Fruit fly (Drosophila melanogaster) whole organism, prepupa: Measurements from ENCODE around the gene kek5.
A peak's percentile ranks its signal among the peaks of the same experiment; 100 is the strongest.

Experiments used
- Blimp-1 ChIP-seq: fragments of 200-800 bp; sonication (Bioruptor generic); optimal IDR thresholded peaks from 3 replicates; lab custom pipeline; 2017; ENCODE audit warnings: missing biosample characterization, missing genetic modification characterization, mild to moderate bottlenecking, moderate library complexity, missing genetic modification reagents
- CG10631 ChIP-seq: fragments of 200-800 bp; sonication (Bioruptor generic); optimal IDR thresholded peaks from 2 replicates; lab custom pipeline; 2016; ENCODE audit warnings: missing biosample characterization, missing genetic modification characterization
- CG10669 ChIP-seq: fragments of 200-800 bp; sonication (Bioruptor generic); optimal IDR thresholded peaks from 3 replicates; lab custom pipeline; 2018; ENCODE audit warnings: missing biosample characterization, mild to moderate bottlenecking, missing genetic modification characterization, moderate library complexity
- CG11294 ChIP-seq: fragments of 200-800 bp; sonication (Bioruptor generic); IDR thresholded peaks from 2 replicates; pipeline ENCODE4 v1.3.6; 2022; ENCODE audit warnings: missing biosample characterization, missing genetic modification characterization
- CG11762 ChIP-seq: fragments of 200-800 bp; sonication (Bioruptor generic); optimal IDR thresholded peaks from 3 replicates; lab custom pipeline; 2016; ENCODE audit warnings: missing biosample characterization, missing genetic modification characterization; ENCODE audit not compliant: insufficient read depth
- CG11902 ChIP-seq: fragments of 200-800 bp; sonication (Bioruptor generic); optimal IDR thresholded peaks from 3 replicates; lab custom pipeline; 2016; ENCODE audit warnings: missing biosample characterization, missing genetic modification characterization
- CG1621 ChIP-seq: fragments of 200-800 bp; sonication (Bioruptor generic); optimal IDR thresholded peaks from 3 replicates; lab custom pipeline; 2018; ENCODE audit warnings: missing biosample characterization, mild to moderate bottlenecking, missing genetic modification characterization
- CG3032 ChIP-seq: fragments of 200-800 bp; optimal IDR thresholded peaks from 2 replicates; lab custom pipeline; 2019; ENCODE audit warnings: missing biosample characterization, mild to moderate bottlenecking, missing genetic modification characterization, moderate library complexity
- CG31627 ChIP-seq: fragments of 200-800 bp; sonication (Bioruptor generic); optimal IDR thresholded peaks from 3 replicates; lab custom pipeline; 2016; ENCODE audit warnings: missing biosample characterization, missing genetic modification characterization
- CG34406 ChIP-seq: fragments of 200-800 bp; sonication (Bioruptor generic); optimal IDR thresholded peaks from 3 replicates; lab custom pipeline; 2016; ENCODE audit warnings: missing biosample characterization, missing genetic modification characterization
- CG3919 ChIP-seq: fragments of 200-800 bp; sonication (Bioruptor generic); optimal IDR thresholded peaks from 3 replicates; lab custom pipeline; 2016; ENCODE audit warnings: missing biosample characterization, missing genetic modification characterization
- CG4318 ChIP-seq: fragments of 200-800 bp; sonication (Bioruptor generic); optimal IDR thresholded peaks from 3 replicates; lab custom pipeline; 2017; ENCODE audit warnings: missing biosample characterization, mild to moderate bottlenecking, missing genetic modification characterization
- CG6163 ChIP-seq: fragments of 200-800 bp; sonication (Bioruptor generic); IDR thresholded peaks from 3 replicates; pipeline ENCODE4 v1.3.6; 2022; ENCODE audit warnings: missing biosample characterization, missing genetic modification characterization
- CG6276 ChIP-seq: fragments of 200-800 bp; sonication (Bioruptor generic); optimal IDR thresholded peaks from 2 replicates; lab custom pipeline; 2017; ENCODE audit warnings: missing biosample characterization, mild to moderate bottlenecking, missing genetic modification characterization
- CG6792 ChIP-seq: fragments of 200-800 bp; sonication (Bioruptor generic); optimal IDR thresholded peaks from 3 replicates; lab custom pipeline; 2016; ENCODE audit warnings: missing biosample characterization, missing genetic modification characterization
- CG6854 ChIP-seq: fragments of 200-800 bp; sonication (Bioruptor generic); optimal IDR thresholded peaks from 2 replicates; lab custom pipeline; 2017; ENCODE audit warnings: missing biosample characterization, mild to moderate bottlenecking, missing genetic modification characterization
- CG7368 ChIP-seq: fragments of 200-800 bp; sonication (Bioruptor generic); optimal IDR thresholded peaks from 3 replicates; lab custom pipeline; 2016; ENCODE audit warnings: missing biosample characterization, missing genetic modification characterization
- CG8119 ChIP-seq: fragments of 200-800 bp; sonication (Bioruptor generic); IDR thresholded peaks from 3 replicates; pipeline ENCODE4 v1.3.6; 2022; ENCODE audit warnings: missing biosample characterization, missing genetic modification characterization
- CG8319 ChIP-seq: fragments of 200-800 bp; sonication (Bioruptor generic); optimal IDR thresholded peaks from 3 replicates; lab custom pipeline; 2016; ENCODE audit warnings: missing biosample characterization, missing genetic modification characterization
- CG8632 ChIP-seq: fragments of 200-800 bp; sonication (Bioruptor generic); optimal IDR thresholded peaks from 3 replicates; lab custom pipeline; 2016; ENCODE audit warnings: missing biosample characterization, missing genetic modification characterization
- CG9139 ChIP-seq: fragments of 200-800 bp; sonication (Bioruptor generic); optimal IDR thresholded peaks from 3 replicates; lab custom pipeline; 2017; ENCODE audit warnings: missing biosample characterization, mild to moderate bottlenecking, missing genetic modification characterization
- Eip75B ChIP-seq: fragments of 200-800 bp; sonication (Bioruptor generic); optimal IDR thresholded peaks from 3 replicates; lab custom pipeline; 2016; ENCODE audit warnings: missing biosample characterization, missing genetic modification characterization
- Eip93F ChIP-seq: fragments of 200-800 bp; sonication (Bioruptor generic); optimal IDR thresholded peaks from 2 replicates; lab custom pipeline; 2016; ENCODE audit warnings: missing biosample characterization, mild to moderate bottlenecking, missing genetic modification characterization
- Ets21C ChIP-seq: fragments of 200-800 bp; sonication (Bioruptor generic); optimal IDR thresholded peaks from 3 replicates; lab custom pipeline; 2016; ENCODE audit warnings: missing biosample characterization, missing genetic modification characterization
- Ets96B ChIP-seq: fragments of 200-800 bp; optimal IDR thresholded peaks from 2 replicates; lab custom pipeline; 2019; ENCODE audit warnings: missing biosample characterization, mild to moderate bottlenecking, missing genetic modification characterization, moderate library complexity
- Gug ChIP-seq: fragments of 200-800 bp; sonication (Bioruptor generic); IDR thresholded peaks from 2 replicates; pipeline ENCODE4 v1.3.6; 2022; ENCODE audit warnings: missing biosample characterization, missing genetic modification characterization
- Hr38 ChIP-seq: sonication (Bioruptor generic); optimal IDR thresholded peaks from 2 replicates; lab custom pipeline; 2016; ENCODE audit warnings: missing biosample characterization, missing genetic modification characterization
- Hr39 ChIP-seq: fragments of 200-800 bp; sonication (Bioruptor generic); optimal IDR thresholded peaks from 2 replicates; lab custom pipeline; 2016; ENCODE audit warnings: missing biosample characterization, missing genetic modification characterization
- Hr4 ChIP-seq: fragments of 200-800 bp; sonication (Bioruptor generic); optimal IDR thresholded peaks from 3 replicates; lab custom pipeline; 2016; ENCODE audit warnings: missing biosample characterization, missing genetic modification characterization
- Lpt ChIP-seq: fragments of 200-800 bp; sonication (Bioruptor generic); optimal IDR thresholded peaks from 3 replicates; lab custom pipeline; 2016; ENCODE audit warnings: missing biosample characterization, missing genetic modification characterization
- Met ChIP-seq: fragments of 200-800 bp; sonication (Bioruptor generic); optimal IDR thresholded peaks from 3 replicates; lab custom pipeline; 2016; ENCODE audit warnings: missing biosample characterization, missing genetic modification characterization
- OdsH ChIP-seq: fragments of 200-800 bp; sonication (Bioruptor generic); optimal IDR thresholded peaks from 3 replicates; lab custom pipeline; 2016; ENCODE audit warnings: missing biosample characterization, missing genetic modification characterization
- Sox102F ChIP-seq: fragments of 200-800 bp; sonication (Bioruptor generic); optimal IDR thresholded peaks from 2 replicates; lab custom pipeline; 2016; ENCODE audit warnings: missing biosample characterization, mild to moderate bottlenecking, missing genetic modification characterization
- Sox14 ChIP-seq: fragments of 200-800 bp; sonication (Bioruptor generic); optimal IDR thresholded peaks from 3 replicates; lab custom pipeline; 2016; ENCODE audit warnings: missing biosample characterization, missing genetic modification characterization
- Sox15 ChIP-seq: fragments of 200-800 bp; sonication (Bioruptor generic); optimal IDR thresholded peaks from 3 replicates; lab custom pipeline; 2016; ENCODE audit warnings: missing biosample characterization, missing genetic modification characterization
- achi ChIP-seq: fragments of 200-800 bp; sonication (Bioruptor generic); optimal IDR thresholded peaks from 3 replicates; lab custom pipeline; 2016; ENCODE audit warnings: missing biosample characterization, missing genetic modification characterization
- acj6 ChIP-seq: fragments of 200-800 bp; sonication (Bioruptor generic); optimal IDR thresholded peaks from 3 replicates; lab custom pipeline; 2016; ENCODE audit warnings: missing biosample characterization, missing genetic modification characterization
- cyc ChIP-seq: fragments of 200-800 bp; sonication (Bioruptor generic); optimal IDR thresholded peaks from 3 replicates; lab custom pipeline; 2016; ENCODE audit warnings: missing biosample characterization, missing genetic modification characterization
- dac ChIP-seq: fragments of 200-800 bp; sonication (Bioruptor generic); optimal IDR thresholded peaks from 2 replicates; lab custom pipeline; 2017; ENCODE audit warnings: missing biosample characterization, mild to moderate bottlenecking, missing genetic modification characterization
- esn ChIP-seq: fragments of 200-800 bp; sonication (Bioruptor generic); optimal IDR thresholded peaks from 2 replicates; lab custom pipeline; 2016; ENCODE audit warnings: missing biosample characterization, mild to moderate bottlenecking, missing genetic modification characterization, moderate library complexity
- fd85E ChIP-seq: fragments of 200-800 bp; sonication (Bioruptor generic); optimal IDR thresholded peaks from 3 replicates; lab custom pipeline; 2016; ENCODE audit warnings: missing biosample characterization, missing genetic modification characterization
- fkh ChIP-seq: fragments of 200-800 bp; sonication (Bioruptor generic); optimal IDR thresholded peaks from 3 replicates; lab custom pipeline; 2017; ENCODE audit warnings: missing biosample characterization, mild to moderate bottlenecking, missing genetic modification characterization, moderate library complexity
- lz ChIP-seq: fragments of 200-800 bp; sonication (Bioruptor generic); optimal IDR thresholded peaks from 3 replicates; lab custom pipeline; 2016; ENCODE audit warnings: missing biosample characterization, missing genetic modification characterization
- net ChIP-seq: fragments of 200-800 bp; sonication (Bioruptor generic); optimal IDR thresholded peaks from 3 replicates; lab custom pipeline; 2016; ENCODE audit warnings: missing biosample characterization, missing genetic modification characterization
- pdm3 ChIP-seq: fragments of 200-800 bp; sonication (Bioruptor generic); optimal IDR thresholded peaks from 3 replicates; lab custom pipeline; 2016; ENCODE audit warnings: missing biosample characterization, missing genetic modification characterization
- salr ChIP-seq, 2 experiments: fragments of 200-800 bp; sonication (Bioruptor generic); optimal IDR thresholded peaks; 3 replicates each; lab custom pipeline; 2016 to 2018; ENCODE audit warnings: missing biosample characterization in 2 of 2, missing genetic modification characterization in 2 of 2, mild to moderate bottlenecking in 1 of 2
- ss ChIP-seq, 2 experiments: fragments of 200-800 bp; sonication (Bioruptor generic); optimal IDR thresholded peaks; 2 replicates in 1 of 2; 3 replicates in 1 of 2; lab custom pipeline; 2017 to 2018; ENCODE audit warnings: mild to moderate bottlenecking in 2 of 2, missing biosample characterization in 2 of 2, missing genetic modification characterization in 2 of 2, moderate library complexity in 1 of 2
- svp ChIP-seq: fragments of 200-800 bp; sonication (Bioruptor generic); peaks from one replicate; lab custom pipeline; 2016; ENCODE audit warnings: missing biosample characterization, missing genetic modification characterization
- topi ChIP-seq: fragments of 200-800 bp; sonication (Bioruptor generic); optimal IDR thresholded peaks from 3 replicates; lab custom pipeline; 2016; ENCODE audit warnings: missing biosample characterization, missing genetic modification characterization
- vri ChIP-seq: fragments of 200-800 bp; sonication (Bioruptor generic); optimal IDR thresholded peaks from 3 replicates; lab custom pipeline; 2016; ENCODE audit warnings: missing biosample characterization, mild to moderate bottlenecking, missing genetic modification characterization

kek5 gene

DNA sequence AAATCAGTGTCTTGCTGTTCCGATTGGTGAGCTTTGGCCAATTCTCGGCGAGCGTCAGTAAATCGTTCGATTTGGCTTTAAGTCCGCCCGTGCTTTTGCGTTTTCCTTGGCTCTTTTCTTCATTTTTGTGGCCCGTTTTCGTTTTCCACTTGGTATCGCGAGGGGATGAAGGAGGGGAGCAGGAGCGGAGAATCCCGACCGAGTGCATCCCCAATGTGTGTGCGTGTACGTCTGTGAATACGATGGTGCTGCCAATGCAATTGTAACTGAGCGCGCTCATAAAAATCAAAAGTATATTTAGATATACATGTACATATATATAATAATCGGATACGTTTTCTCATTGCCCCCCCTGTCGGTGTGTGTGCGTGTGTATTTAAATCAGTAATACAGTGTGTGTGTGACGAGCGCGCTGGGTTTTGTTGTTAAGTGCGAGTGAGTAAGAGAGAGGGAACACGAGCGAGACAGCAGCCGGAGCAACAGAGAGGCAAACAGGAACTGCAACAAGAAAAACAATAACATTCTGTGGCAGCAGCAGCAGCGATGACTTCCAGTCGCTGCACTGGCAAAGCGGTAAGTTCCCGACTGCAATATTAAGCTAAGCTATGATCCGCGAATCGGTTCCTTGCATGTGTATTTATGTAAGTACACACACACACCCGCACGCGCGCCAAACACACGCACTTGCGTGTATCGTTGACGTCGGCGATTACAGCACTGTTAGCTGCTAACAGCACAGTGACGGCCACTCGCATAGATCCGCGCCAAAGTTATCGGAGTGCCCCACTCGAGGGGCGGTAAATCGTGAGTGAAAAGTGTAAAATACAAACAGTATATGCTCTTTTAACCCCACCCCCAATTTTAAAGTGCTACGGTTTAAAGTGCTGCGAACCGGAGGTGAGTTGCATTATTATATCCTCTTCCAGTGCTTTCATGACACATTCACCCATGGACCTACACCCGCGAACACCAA lies 142.9 kb downstream of the kek5 start:
- TF ChIP-seq CG3919 (peak; percentile 61), CG11902 (GFP tag; lab: Kevin White, UChicago) (peak; percentile 43), net (GFP tag; lab: Kevin White, UChicago) (peak; percentile 58), CG6276 (GFP tag; lab: Kevin White, UChicago) (peak; percentile 58), fd85E (GFP tag; lab: Kevin White, UChicago) (peak; percentile 19), Hr39 (GFP tag; lab: Kevin White, UChicago) (peak; percentile 68), Met (GFP tag; lab: Kevin White, UChicago) (peak; percentile 73), Gug (peak; percentile 73), topi (GFP tag; lab: Kevin White, UChicago) (peak; percentile 69), Ets96B (tag; lab: Kevin White, UChicago) (peak; percentile 56), CG34406 (GFP tag; lab: Kevin White, UChicago) (peak; percentile 26), CG11762 (peak; percentile 38), CG1621 (tag; lab: Kevin White, UChicago) (peak; percentile 64), cyc (GFP tag; lab: Kevin White, UChicago) (peak; percentile 63), Eip93F (GFP tag; lab: Kevin White, UChicago) (no peak), vri (no peak), esn (GFP tag; lab: Kevin White, UChicago) (peak; percentile 61), acj6 (GFP tag; lab: Kevin White, UChicago) (peak; percentile 64), achi (GFP tag; lab: Kevin White, UChicago) (peak; percentile 53), CG6792 (GFP tag; lab: Kevin White, UChicago) (peak; percentile 62), svp (peak; percentile 82), CG8119 (GFP tag; lab: Robert Waterston, UW) (peak; percentile 77), dac (GFP tag; lab: Kevin White, UChicago) (peak; percentile 66), Ets21C (GFP tag; lab: Kevin White, UChicago) (peak; percentile 3), Hr38 (no peak), ss (GFP tag; optimal IDR thresholded peaks at IDR 0.05; lab: Kevin White, UChicago) (peak; percentile 9 to 48), pdm3 (GFP tag; lab: Kevin White, UChicago) (peak; percentile 77), salr (GFP tag; optimal IDR thresholded peaks at IDR 0.05; lab: Kevin White, UChicago) (peak in 1 of 2 experiments; percentile 59), Sox102F (GFP tag; lab: Kevin White, UChicago) (peak; percentile 64), CG3032 (tag; lab: Kevin White, UChicago) (peak; percentile 57), CG10669 (GFP tag; lab: Kevin White, UChicago) (peak; percentile 59), CG11294 (GFP tag; lab: Robert Waterston, UW) (peak; percentile 47; the same call in 1 of the 2 replicates), Eip75B (peak; percentile 62), CG7368 (GFP tag; lab: Kevin White, UChicago) (peak; percentile 55), CG6163 (GFP tag; lab: Robert Waterston, UW) (peak; percentile 61), CG9139 (no peak), CG10631 (GFP tag; lab: Kevin White, UChicago) (peak; percentile 69), fkh (GFP tag; lab: Kevin White, UChicago) (peak; percentile 60), CG31627 (GFP tag; lab: Kevin White, UChicago) (peak; percentile 69), Lpt (GFP tag; lab: Kevin White, UChicago) (peak; percentile 36), Sox15 (GFP tag; lab: Kevin White, UChicago) (peak; percentile 50), CG8319 (peak; percentile 35), CG8632 (peak; percentile 56), CG6854 (GFP tag; lab: Kevin White, UChicago) (no peak), OdsH (GFP tag; lab: Kevin White, UChicago) (peak; percentile 63), Sox14 (peak; percentile 66), Hr4 (GFP tag; lab: Kevin White, UChicago) (peak; percentile 74), lz (GFP tag; lab: Kevin White, UChicago) (peak; percentile 65), Blimp-1 (GFP tag; lab: Kevin White, UChicago) (no peak), CG4318 (GFP tag; lab: Kevin White, UChicago) (no peak)
